Worm (Caenorhabditis elegans): ENCODE measurements around the gene pad-2.

- peak; percentile 32 for TF ChIP-seq him-1 (tag; optimal IDR thresholded peaks at IDR 0.05)
- no peak for TF ChIP-seq W03F9.2 (tag; optimal IDR thresholded peaks at IDR 0.05)
- TF ChIP-seq dao-5 (tag; optimal IDR thresholded peaks at IDR 0.05), result no peak
Observed at ce11 chrIII:10270778-10271307, 8.1 kb upstream of the pad-2 start, which contains the start of gene cnk-1.

All from whole organism, L4/young adult.